Worm (Caenorhabditis elegans) whole organism, dauer: ENCODE data around the gene K01F9.2.

Experiments used
- unc-62 ChIP-seq: sonication (generic microtip); optimal IDR thresholded peaks from 2 replicates; lab custom pipeline; 2017; ENCODE audit warnings: missing biosample characterization, missing genetic modification reagents, missing genetic modification characterization

K01F9.2 gene

DNA sequence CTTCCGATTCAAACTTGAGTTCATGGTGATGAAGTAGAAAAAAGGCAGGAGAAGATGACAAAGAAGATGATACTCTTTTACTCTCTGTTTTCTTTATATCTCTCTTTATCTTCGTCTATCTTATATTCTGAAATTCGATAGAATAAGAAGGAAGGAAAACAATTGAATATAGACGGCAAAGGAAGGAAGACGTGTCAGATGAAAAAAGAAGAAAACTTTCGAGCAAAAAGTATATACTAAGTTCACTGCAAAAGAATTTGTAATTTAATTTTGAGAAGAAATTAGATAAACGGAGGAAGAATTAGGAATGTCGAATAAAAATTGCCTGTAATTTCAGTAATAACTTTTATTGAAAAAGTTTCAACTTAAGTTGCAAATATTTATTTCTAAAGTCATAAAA, at the start of gene K01F9.2:
K01F9.2 (minus strand) TSS at position 127 of the 400 bp plus-strand sequence.
- no peak for TF ChIP-seq unc-62

DNA sequence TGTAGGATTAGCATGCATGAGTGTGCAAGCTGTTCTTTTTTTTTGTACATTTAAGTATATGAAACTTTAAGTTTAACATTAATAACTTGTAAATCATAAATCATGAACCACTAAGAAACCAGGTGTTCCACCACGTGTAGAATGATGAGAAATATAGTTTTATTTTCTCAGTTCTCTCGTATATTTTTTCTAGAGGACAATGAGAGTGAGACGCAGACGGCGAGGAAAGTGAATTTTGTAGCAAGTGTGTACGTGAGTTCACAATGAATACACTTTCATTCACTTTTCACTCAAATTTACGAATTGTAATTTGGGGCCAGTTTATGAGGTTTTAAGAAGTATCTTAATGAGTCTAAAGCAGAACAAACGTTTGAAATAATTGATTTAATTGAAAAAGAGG, 49.6 kb upstream of the K01F9.2 start:
- no peak for TF ChIP-seq unc-62

DNA sequence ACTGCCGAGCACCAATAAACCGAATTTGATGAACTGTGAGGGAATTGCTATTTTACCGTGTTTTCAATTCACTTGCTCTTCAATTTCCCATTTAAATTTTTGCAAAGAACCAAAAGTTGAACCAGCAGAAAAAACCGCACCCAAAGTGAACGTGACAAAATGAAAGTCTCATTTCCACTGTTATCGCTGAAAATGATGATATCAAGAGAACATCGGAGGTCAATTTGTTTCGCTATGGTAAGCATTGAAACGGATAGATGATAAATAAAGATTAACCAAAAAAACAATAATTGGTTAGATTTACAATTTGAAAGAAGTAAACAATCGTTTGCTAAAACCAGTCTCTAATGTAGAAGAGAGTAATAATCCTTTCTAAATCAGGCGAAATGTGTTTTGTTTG, 48.6 kb upstream of the K01F9.2 start:
- TF ChIP-seq unc-62: no peak

DNA sequence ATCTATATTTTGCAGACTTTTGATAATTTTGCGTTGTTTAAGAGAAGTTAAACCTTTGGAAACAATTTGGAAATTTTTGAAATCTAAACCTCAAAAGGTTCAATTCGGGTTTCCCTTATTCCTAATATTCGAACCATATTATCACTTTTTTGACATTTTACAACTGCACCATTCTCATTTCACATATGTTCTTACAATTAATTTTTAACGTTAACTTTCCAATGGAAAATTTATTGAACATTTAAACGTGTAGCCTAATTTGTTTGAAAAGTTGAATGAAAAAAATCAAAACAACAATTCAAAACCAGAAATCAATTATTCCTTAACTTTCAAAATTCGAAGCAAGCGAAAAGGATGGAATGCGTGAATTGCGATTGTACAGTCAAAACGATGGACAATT, 47.0 kb upstream of the K01F9.2 start, which contains the start of gene ZK637.12:
ZK637.12 (plus strand) TSS at position 301 of the 400 bp plus-strand sequence.
- TF ChIP-seq unc-62: no peak

DNA sequence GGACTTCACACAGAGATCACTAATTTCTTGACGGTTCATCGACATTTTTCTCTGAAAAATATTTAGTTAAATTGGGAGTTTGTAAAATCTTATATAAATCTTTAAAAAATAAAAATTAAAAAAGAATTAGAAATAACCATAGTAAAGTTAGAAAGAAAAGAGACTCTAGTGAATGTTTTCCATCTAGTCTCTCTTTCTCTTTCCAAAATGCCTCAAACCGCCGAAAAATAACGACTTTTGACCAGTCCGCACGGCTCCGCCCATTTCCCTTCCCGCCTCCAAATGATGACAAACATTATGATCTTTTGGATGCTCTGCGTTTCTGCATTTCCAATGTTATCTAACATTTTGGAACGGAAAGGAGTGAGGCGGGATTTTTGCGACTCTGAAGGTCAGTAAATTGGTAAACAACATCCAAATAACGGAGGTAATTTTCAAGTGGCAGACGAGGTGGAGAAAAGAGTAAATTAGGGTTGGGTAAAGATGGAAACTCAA, 46.4 kb upstream of the K01F9.2 start, which contains the start of gene glb-1:
glb-1 (minus strand) TSS at position 51 of the 495 bp plus-strand sequence.
- no peak for TF ChIP-seq unc-62

DNA sequence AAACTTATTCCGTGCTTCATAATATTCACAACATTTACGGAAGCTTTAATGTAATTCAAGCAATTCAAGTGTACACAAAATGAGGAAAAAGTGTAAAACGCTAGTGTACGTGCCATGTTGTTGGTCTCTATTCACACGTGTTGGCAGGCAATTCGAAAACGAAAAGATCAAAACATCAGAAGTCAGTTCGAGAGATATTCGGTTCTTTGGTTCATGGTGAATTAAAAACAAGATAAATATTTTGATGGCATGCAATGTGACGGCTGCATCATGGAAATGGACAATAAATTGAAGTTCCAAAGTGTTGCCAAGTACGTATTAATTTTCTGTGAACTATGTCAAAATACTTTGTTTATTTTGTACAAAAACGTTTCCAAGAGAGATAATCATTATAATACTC, 45.1 kb upstream of the K01F9.2 start:
- TF ChIP-seq unc-62: no peak

DNA sequence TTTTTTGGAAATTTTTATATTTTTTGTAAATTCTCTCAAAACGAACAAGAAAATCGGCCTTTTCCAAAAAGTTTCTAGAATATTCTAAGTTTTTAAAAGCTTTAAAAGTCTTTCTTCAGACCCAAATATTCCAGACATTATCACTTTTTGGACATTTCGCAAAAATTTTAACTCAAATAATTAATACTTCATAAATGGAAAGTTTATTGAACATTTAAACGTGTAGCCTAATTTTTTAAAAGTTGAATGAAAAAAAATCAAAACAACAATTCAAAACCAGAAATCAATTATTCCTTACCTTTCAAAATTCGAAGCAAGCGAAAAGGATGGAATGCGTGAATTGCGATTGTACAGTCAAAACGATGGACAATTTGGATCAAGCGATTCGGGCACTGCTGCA, 42.9 kb upstream of the K01F9.2 start, which contains the start of gene ZK637.15:
ZK637.15 (plus strand) TSS at position 301 of the 400 bp plus-strand sequence.
- TF ChIP-seq unc-62: no peak

DNA sequence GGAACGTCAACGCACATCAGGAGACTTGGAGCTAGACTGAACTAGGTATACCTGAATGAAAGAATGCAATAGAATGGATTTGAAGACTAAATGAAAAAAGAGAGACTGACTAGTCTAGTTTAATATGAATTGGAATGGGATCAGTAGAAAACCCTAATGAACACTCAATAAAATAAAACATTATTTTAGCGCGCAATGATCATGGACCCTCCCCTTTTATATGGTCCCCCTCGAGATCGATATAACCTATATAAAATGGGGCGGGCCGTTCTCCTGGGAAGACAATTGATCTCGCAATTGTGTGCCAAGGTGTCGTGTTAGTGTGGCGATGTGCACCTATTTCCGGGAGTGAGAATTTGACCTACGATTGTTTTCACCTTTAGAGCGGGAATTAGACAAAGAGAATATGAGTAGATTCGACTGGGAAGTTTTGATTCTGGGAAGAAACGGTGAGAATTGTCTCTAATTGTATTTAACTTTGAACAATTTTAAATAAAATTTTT, 41.0 kb upstream of the K01F9.2 start, which contains the start of gene cdc-25.3:
cdc-25.3 (minus strand) TSS at position 51 of the 503 bp plus-strand sequence.
- TF ChIP-seq unc-62: no peak

DNA sequence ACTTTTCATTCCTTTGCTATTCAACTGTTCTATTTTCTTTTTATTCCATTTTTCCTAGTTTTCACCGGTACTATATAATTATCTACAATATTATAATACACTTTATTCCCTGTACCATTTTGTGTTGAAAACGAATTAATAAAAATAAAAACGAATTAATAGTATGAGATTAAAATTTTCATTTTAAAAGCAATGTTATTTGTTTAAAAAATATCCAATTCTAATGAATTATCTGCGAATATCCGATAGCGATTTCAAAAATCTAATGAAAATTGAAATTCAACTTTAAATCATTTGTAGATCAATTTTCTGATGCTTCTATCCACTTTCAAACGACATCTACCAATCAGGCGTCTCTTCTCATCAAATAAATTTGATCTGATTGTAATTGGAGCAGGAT, 36.5 kb upstream of the K01F9.2 start, which contains the start of gene trxr-2:
trxr-2 (plus strand) TSS at position 301 of the 400 bp plus-strand sequence.
- TF ChIP-seq unc-62: no peak

DNA sequence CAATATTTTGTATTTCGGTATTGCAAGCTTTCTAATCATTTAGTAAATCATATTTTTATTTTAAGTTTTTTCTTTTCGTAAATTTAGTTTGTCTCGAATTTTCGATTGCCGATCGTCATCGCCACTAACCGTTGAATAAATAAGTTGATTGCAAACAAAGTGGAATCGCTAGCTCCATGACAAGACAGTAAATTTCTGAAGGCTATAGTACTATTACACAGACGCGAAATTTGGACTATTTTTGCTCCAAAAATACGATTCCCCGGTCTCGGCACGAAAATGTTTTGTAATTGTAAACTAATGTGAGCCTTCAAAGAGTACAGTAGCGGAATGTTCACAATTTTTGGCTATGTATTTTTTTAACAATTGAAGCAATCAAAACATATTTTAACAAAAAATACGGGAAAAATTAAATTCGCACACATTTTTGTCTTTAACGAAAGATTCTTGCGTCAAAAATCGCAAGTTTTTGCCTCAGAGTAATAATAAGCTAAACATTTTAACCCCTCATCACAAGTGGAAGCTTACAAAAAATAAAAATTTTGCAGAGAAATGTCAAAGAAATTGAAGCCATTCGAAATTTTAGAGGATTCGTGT, 34.8 kb upstream of the K01F9.2 start, which contains the start of gene tpk-1:
tpk-1 (plus strand) TSS at position 547 of the 597 bp plus-strand sequence.
- no peak for TF ChIP-seq unc-62

DNA sequence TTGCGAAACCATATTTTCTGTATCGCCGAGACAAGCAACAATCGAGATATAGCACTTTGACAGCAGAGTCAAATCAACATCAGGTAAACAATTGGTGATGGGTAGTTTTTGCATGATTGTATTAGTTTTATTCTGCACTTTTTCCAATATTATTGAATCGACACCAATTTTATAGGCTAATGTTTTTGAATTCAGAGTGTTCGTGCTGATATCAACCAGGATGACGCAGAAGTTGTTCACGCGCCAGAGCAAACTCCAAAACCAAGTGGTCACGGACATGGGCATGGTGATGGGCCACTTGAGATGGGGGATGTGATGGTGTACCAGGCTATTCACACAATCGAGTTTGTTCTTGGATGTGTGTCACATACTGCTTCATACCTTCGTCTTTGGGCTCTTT, 33.2 kb upstream of the K01F9.2 start:
- no peak for TF ChIP-seq unc-62

DNA sequence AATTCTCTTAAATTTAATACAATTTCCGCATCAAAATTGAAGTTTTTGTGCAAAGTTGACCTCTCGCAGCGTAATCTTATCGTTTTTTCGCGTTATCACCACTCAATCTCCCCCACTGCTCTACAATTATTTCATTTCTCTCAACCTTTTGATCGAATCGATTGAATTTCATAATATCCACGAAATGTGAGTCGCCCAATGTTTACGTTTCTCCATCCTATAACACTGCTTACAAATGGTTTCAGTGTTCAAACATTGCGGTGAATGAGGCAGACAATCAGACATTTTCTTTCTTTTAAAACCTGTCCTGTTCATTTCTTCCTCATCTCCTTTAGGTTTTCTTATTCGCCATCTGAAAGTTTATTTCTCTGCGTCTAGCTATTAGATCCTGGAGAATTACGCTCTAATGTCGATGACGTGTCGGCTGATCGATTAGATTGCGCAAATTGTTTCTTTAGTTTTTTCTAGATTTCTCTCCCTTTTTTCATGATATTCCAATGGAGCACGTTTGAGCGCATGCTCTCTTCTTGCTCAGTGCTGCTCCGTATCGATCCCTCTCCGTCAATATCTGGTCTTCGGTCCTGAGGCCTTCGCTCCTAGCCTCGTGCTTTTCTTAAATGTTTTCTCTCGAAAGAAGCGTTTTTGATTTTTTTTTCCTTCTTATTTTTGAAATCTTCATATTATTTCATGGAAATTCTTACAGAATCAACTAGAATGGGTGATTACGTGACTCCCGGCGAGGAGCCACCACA, 28.2 kb upstream of the K01F9.2 start, which contains the start of gene unc-32:
unc-32 (plus strand) TSS at position 702 of the 752 bp plus-strand sequence.
- TF ChIP-seq unc-62: no peak

DNA sequence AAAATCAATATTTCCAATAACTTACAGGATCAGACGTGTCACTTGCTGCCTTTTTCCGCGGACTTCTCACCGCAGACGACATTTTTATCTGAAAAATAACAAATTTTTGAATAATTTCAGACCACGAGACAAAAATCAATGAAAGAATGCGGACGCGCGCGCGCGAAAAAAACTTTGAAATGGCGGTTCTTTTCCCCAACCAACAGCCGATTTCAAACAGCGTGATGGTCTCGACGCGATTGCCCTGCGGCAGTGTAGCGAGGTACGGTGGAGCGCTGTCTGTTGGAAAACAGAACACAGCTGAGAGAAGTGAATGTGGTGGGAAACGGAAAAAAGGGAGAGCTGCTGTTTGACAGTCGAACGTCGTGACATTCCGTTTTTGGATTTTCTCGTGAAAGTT, 27.1 kb upstream of the K01F9.2 start, which contains the start of gene lin-9:
lin-9 (minus strand) TSS at position 88 of the 400 bp plus-strand sequence.
- no peak for TF ChIP-seq unc-62

DNA sequence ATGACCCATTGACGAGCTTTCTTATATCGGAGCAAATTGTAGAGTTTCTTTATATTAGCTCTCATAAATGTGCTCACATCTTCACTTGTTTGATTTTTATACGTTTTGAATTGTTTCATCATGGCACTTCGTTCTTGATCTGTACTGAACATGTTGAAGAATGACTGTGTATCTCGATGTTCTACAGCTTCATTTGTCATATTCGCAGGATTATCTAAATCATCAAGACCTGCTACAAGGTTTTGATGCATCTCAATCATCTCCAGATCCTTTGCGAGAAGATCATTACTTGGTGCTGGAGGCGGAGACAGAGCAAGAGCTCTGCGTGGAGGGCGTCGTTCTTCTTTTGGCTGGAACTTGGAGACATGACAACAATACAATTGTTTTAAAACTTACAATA, 26.3 kb upstream of the K01F9.2 start:
- TF ChIP-seq unc-62: no peak

DNA sequence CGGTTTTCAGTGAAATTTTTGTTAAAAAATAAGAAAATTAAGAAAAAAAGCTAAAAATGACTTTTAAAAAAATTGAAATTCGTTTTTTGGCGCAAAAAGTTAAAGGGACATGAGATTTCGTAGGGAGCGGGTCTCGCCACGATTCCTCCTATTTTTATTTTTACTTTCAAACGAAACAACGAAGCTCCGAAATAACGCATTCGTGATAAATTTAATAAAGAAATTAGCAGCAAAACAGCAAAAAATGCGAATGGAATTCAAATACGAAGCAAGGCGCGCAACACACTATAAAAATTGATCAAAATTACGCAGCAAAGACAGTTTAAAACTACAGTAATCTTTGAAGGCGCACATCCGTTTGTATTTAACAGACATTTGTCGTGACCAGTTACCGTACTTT, 22.8 kb upstream of the K01F9.2 start:
- TF ChIP-seq unc-62: no peak

DNA sequence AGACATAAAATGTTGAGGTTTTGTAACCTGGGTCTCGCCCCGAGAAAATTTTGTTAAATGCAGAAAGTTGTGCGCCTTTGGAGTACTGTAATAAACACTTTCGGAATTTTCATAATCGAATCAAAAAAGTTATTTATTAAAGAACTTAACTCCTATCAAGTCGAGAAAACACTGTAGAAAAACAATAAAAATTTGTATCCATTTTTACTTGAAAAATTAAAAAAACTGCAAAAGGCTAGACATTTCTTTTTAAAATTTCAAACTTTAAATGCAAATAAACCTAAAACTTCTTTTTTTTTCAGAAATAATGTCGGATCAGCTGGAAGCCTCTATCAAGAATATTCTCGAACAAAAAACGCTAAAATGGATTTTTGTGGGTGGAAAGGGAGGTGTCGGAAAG, 17.9 kb upstream of the K01F9.2 start, which contains the start of gene asna-1:
asna-1 (plus strand) TSS at position 301 of the 400 bp plus-strand sequence.
- TF ChIP-seq unc-62: no peak

DNA sequence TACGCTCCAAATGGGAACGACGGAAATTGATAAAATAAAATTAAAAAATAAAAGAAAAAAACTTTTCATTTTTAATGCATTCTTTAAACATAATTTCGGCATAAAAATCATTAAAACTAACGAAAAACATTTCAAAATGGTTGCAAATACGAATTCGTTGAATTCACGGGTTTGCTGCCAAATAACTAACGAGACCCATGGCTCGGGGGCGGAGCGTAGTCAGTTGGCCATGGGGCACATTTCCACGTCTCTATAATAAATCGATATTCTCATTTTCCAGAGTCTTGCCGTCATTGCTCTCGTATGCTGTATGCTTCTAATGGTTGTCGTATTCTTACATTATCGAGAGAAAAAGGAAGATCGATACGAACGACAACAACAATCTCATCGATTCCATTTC, 16.5 kb upstream of the K01F9.2 start, which contains the start of gene ZK637.4:
ZK637.4 (plus strand) TSS at position 301 of the 400 bp plus-strand sequence.
- no peak for TF ChIP-seq unc-62
